Fruit fly (Drosophila melanogaster) whole organism, prepupa: ENCODE measurements around the gene CG17349.

Experiments
- CG10631 ChIP-seq: fragments of 200-800 bp; sonication (Bioruptor generic); optimal IDR thresholded peaks from 2 replicates; lab custom pipeline; 2016; ENCODE audit warnings: missing biosample characterization, missing genetic modification characterization
- CG10669 ChIP-seq: fragments of 200-800 bp; sonication (Bioruptor generic); optimal IDR thresholded peaks from 3 replicates; lab custom pipeline; 2018; ENCODE audit warnings: missing biosample characterization, mild to moderate bottlenecking, missing genetic modification characterization, moderate library complexity
- CG11762 ChIP-seq: fragments of 200-800 bp; sonication (Bioruptor generic); optimal IDR thresholded peaks from 3 replicates; lab custom pipeline; 2016; ENCODE audit warnings: missing biosample characterization, missing genetic modification characterization; ENCODE audit not compliant: insufficient read depth
- CG11902 ChIP-seq: fragments of 200-800 bp; sonication (Bioruptor generic); optimal IDR thresholded peaks from 3 replicates; lab custom pipeline; 2016; ENCODE audit warnings: missing biosample characterization, missing genetic modification characterization
- CG15336 ChIP-seq: fragments of 200-800 bp; sonication (Bioruptor generic); IDR thresholded peaks from 2 replicates; pipeline ENCODE4 v1.3.6; 2022; ENCODE audit warnings: missing biosample characterization, missing genetic modification characterization
- CG16779 ChIP-seq: fragments of 200-800 bp; sonication (Bioruptor generic); optimal IDR thresholded peaks from 3 replicates; lab custom pipeline; 2017; ENCODE audit warnings: missing biosample characterization, mild to moderate bottlenecking, missing genetic modification characterization
- CG32006 ChIP-seq: fragments of 200-800 bp; sonication (Bioruptor generic); optimal IDR thresholded peaks from 3 replicates; lab custom pipeline; 2017; ENCODE audit warnings: missing biosample characterization, mild to moderate bottlenecking, missing genetic modification characterization
- CG4318 ChIP-seq: fragments of 200-800 bp; sonication (Bioruptor generic); optimal IDR thresholded peaks from 3 replicates; lab custom pipeline; 2017; ENCODE audit warnings: missing biosample characterization, mild to moderate bottlenecking, missing genetic modification characterization
- CG6276 ChIP-seq: fragments of 200-800 bp; sonication (Bioruptor generic); optimal IDR thresholded peaks from 2 replicates; lab custom pipeline; 2017; ENCODE audit warnings: missing biosample characterization, mild to moderate bottlenecking, missing genetic modification characterization
- CG6808 ChIP-seq: fragments of 200-800 bp; sonication (Bioruptor generic); optimal IDR thresholded peaks from 3 replicates; lab custom pipeline; 2017; ENCODE audit warnings: missing biosample characterization, missing genetic modification characterization, mild to moderate bottlenecking, moderate library complexity, missing genetic modification reagents
- CG8119 ChIP-seq: fragments of 200-800 bp; sonication (Bioruptor generic); IDR thresholded peaks from 3 replicates; pipeline ENCODE4 v1.3.6; 2022; ENCODE audit warnings: missing biosample characterization, missing genetic modification characterization
- CG9139 ChIP-seq: fragments of 200-800 bp; sonication (Bioruptor generic); optimal IDR thresholded peaks from 3 replicates; lab custom pipeline; 2017; ENCODE audit warnings: missing biosample characterization, mild to moderate bottlenecking, missing genetic modification characterization
- Eip75B ChIP-seq: fragments of 200-800 bp; sonication (Bioruptor generic); optimal IDR thresholded peaks from 3 replicates; lab custom pipeline; 2016; ENCODE audit warnings: missing biosample characterization, missing genetic modification characterization
- Eip78C ChIP-seq: fragments of 200-800 bp; sonication (Bioruptor generic); peaks from one replicate; lab custom pipeline; 2016; ENCODE audit warnings: missing biosample characterization, missing genetic modification characterization
- Eip93F ChIP-seq: fragments of 200-800 bp; sonication (Bioruptor generic); optimal IDR thresholded peaks from 2 replicates; lab custom pipeline; 2016; ENCODE audit warnings: missing biosample characterization, mild to moderate bottlenecking, missing genetic modification characterization
- Ets21C ChIP-seq: fragments of 200-800 bp; sonication (Bioruptor generic); optimal IDR thresholded peaks from 3 replicates; lab custom pipeline; 2016; ENCODE audit warnings: missing biosample characterization, missing genetic modification characterization
- Gug ChIP-seq: fragments of 200-800 bp; sonication (Bioruptor generic); IDR thresholded peaks from 2 replicates; pipeline ENCODE4 v1.3.6; 2022; ENCODE audit warnings: missing biosample characterization, missing genetic modification characterization
- Lpt ChIP-seq: fragments of 200-800 bp; sonication (Bioruptor generic); optimal IDR thresholded peaks from 3 replicates; lab custom pipeline; 2016; ENCODE audit warnings: missing biosample characterization, missing genetic modification characterization
- Met ChIP-seq: fragments of 200-800 bp; sonication (Bioruptor generic); optimal IDR thresholded peaks from 3 replicates; lab custom pipeline; 2016; ENCODE audit warnings: missing biosample characterization, missing genetic modification characterization
- OdsH ChIP-seq: fragments of 200-800 bp; sonication (Bioruptor generic); optimal IDR thresholded peaks from 3 replicates; lab custom pipeline; 2016; ENCODE audit warnings: missing biosample characterization, missing genetic modification characterization
- Smox ChIP-seq: fragments of 200-800 bp; sonication (Bioruptor generic); optimal IDR thresholded peaks from 3 replicates; lab custom pipeline; 2016; ENCODE audit warnings: missing biosample characterization, missing genetic modification characterization
- Sox14 ChIP-seq: fragments of 200-800 bp; sonication (Bioruptor generic); optimal IDR thresholded peaks from 3 replicates; lab custom pipeline; 2016; ENCODE audit warnings: missing biosample characterization, missing genetic modification characterization
- dsx ChIP-seq: fragments of 200-800 bp; optimal IDR thresholded peaks from 3 replicates; lab custom pipeline; 2019; ENCODE audit warnings: missing biosample characterization, mild to moderate bottlenecking, missing genetic modification characterization, moderate library complexity; ENCODE audit not compliant: poor library complexity, severe bottlenecking
- esn ChIP-seq: fragments of 200-800 bp; sonication (Bioruptor generic); optimal IDR thresholded peaks from 2 replicates; lab custom pipeline; 2016; ENCODE audit warnings: missing biosample characterization, mild to moderate bottlenecking, missing genetic modification characterization, moderate library complexity
- fd59A ChIP-seq: fragments of 200-800 bp; sonication (Bioruptor generic); optimal IDR thresholded peaks from 2 replicates; lab custom pipeline; 2017; ENCODE audit warnings: missing biosample characterization, mild to moderate bottlenecking, missing genetic modification characterization, missing genetic modification reagents
- fkh ChIP-seq: fragments of 200-800 bp; sonication (Bioruptor generic); optimal IDR thresholded peaks from 3 replicates; lab custom pipeline; 2017; ENCODE audit warnings: missing biosample characterization, mild to moderate bottlenecking, missing genetic modification characterization, moderate library complexity
- lz ChIP-seq: fragments of 200-800 bp; sonication (Bioruptor generic); optimal IDR thresholded peaks from 3 replicates; lab custom pipeline; 2016; ENCODE audit warnings: missing biosample characterization, missing genetic modification characterization
- net ChIP-seq: fragments of 200-800 bp; sonication (Bioruptor generic); optimal IDR thresholded peaks from 3 replicates; lab custom pipeline; 2016; ENCODE audit warnings: missing biosample characterization, missing genetic modification characterization
- pdm3 ChIP-seq: fragments of 200-800 bp; sonication (Bioruptor generic); optimal IDR thresholded peaks from 3 replicates; lab custom pipeline; 2016; ENCODE audit warnings: missing biosample characterization, missing genetic modification characterization
- salr ChIP-seq, 2 experiments: fragments of 200-800 bp; sonication (Bioruptor generic); optimal IDR thresholded peaks; 3 replicates each; lab custom pipeline; 2016 to 2018; ENCODE audit warnings: missing biosample characterization in 2 of 2, missing genetic modification characterization in 2 of 2, mild to moderate bottlenecking in 1 of 2
- spab ChIP-seq: fragments of 200-800 bp; sonication (Bioruptor generic); optimal IDR thresholded peaks from 2 replicates; lab custom pipeline; 2017; ENCODE audit warnings: missing biosample characterization, mild to moderate bottlenecking, missing genetic modification characterization, missing genetic modification reagents
- svp ChIP-seq: fragments of 200-800 bp; sonication (Bioruptor generic); peaks from one replicate; lab custom pipeline; 2016; ENCODE audit warnings: missing biosample characterization, missing genetic modification characterization
- topi ChIP-seq: fragments of 200-800 bp; sonication (Bioruptor generic); optimal IDR thresholded peaks from 3 replicates; lab custom pipeline; 2016; ENCODE audit warnings: missing biosample characterization, missing genetic modification characterization
- vri ChIP-seq: fragments of 200-800 bp; sonication (Bioruptor generic); optimal IDR thresholded peaks from 3 replicates; lab custom pipeline; 2016; ENCODE audit warnings: missing biosample characterization, mild to moderate bottlenecking, missing genetic modification characterization

Gene CG17349

DNA sequence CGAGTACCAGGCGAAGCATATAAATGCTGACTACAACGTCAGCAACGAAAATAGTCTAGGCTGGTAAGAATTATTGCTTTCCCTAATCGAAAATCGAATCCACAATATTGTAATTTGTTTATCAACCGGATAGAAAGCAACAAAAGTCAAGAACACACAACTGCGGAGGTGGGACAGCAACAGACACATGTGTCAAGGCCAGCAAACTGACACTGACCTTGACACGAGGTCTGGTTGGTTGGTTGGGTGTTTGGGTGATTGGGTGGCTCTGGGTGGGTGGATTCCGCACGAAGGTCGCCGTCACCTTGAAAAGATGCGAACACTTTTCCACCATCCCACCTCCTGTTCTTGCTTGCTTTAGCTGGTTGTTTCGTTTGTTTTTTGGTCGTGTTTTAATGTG is 32.4 kb downstream of the CG17349 start:
- TF ChIP-seq Eip78C (GFP tag; lab: Kevin White, UChicago) (no peak), lz (no peak), net (GFP tag; lab: Kevin White, UChicago) (no peak), svp (no peak), dsx (no peak), Met (GFP tag; lab: Kevin White, UChicago) (no peak), Eip75B (no peak), CG10631 (GFP tag; lab: Kevin White, UChicago) (no peak), Gug (no peak)

DNA sequence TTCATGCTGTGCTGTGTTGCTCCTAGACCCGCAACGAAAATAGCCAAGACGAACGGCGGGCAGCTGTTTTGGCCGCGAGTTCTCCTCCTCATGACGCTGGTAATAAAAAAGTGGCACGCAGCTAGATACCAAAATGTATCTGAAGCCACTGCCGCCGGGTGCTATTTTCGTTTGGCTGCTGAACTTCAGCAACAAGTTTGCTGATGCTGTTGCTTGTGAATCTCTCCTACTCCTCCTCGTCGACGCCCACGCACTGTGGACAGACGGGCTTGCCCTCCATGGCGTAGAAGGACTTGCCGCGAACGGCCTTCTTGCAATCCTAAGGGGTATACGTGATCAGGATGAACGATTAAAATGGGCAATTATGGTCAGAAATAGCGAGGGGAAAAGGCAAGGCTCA is 33.2 kb downstream of the CG17349 start:
- TF ChIP-seq vri (GFP tag; lab: Kevin White, UChicago) (no peak), Ets21C (GFP tag; lab: Kevin White, UChicago) (no peak), CG32006 (GFP tag; lab: Kevin White, UChicago) (no peak), topi (GFP tag; lab: Kevin White, UChicago) (no peak), CG10631 (GFP tag; lab: Kevin White, UChicago) (no peak), CG6276 (GFP tag; lab: Kevin White, UChicago) (no peak), Met (GFP tag; lab: Kevin White, UChicago) (no peak), CG11902 (GFP tag; lab: Kevin White, UChicago) (no peak), Gug (no peak), Eip93F (no peak)

- TF ChIP-seq fkh (GFP tag; lab: Kevin White, UChicago): no peak
- TF ChIP-seq CG10669: no peak
- TF ChIP-seq OdsH (GFP tag; lab: Kevin White, UChicago): no peak
- no peak for TF ChIP-seq Eip93F
- TF ChIP-seq pdm3: no peak
- no peak for TF ChIP-seq Sox14 (GFP tag; lab: Kevin White, UChicago)
- TF ChIP-seq salr (GFP tag; optimal IDR thresholded peaks at IDR 0.05; lab: Kevin White, UChicago): no peak
- TF ChIP-seq CG11762 (GFP tag; lab: Kevin White, UChicago): no peak
- TF ChIP-seq CG4318 (GFP tag; lab: Kevin White, UChicago): no peak
- no peak for TF ChIP-seq CG32006 (GFP tag; lab: Kevin White, UChicago)
- no peak for TF ChIP-seq CG6808 (GFP tag; lab: Kevin White, UChicago)
- TF ChIP-seq Lpt: no peak
- no peak for TF ChIP-seq CG8119
- TF ChIP-seq fd59A: no peak
- TF ChIP-seq spab (GFP tag; lab: Kevin White, UChicago): no peak
These were observed 34.6 kb downstream of the CG17349 start for dm6 chr2L:19404804-19405203.

- TF ChIP-seq fkh (GFP tag; lab: Kevin White, UChicago): no peak
- no peak for TF ChIP-seq esn (GFP tag; lab: Kevin White, UChicago)
These were observed 35.6 kb downstream of the CG17349 start for dm6 chr2L:19405685-19406357.

DNA sequence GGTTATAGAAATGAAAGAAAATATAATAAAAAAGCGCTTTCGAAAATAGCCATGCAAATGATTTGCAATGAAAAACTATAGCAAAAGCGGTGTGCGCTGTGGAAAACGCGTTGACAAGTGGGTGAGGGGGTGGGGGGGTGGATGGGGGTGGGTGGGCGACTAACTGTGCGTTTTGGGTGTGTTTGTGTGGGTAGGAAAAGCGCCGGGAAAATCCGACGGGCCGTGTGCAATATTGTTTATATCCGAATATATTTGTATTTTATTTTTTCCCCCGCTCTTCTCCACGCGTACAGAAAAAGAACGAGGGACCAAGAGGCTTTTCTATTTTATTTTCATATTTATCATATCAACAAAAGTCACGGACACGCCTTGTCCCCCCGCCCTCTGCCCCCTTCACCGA is 36.2 kb downstream of the CG17349 start:
- no peak for TF ChIP-seq CG10669
- TF ChIP-seq Eip93F: no peak
- no peak for TF ChIP-seq CG16779 (tag; lab: Kevin White, UChicago)
- TF ChIP-seq CG11902 (GFP tag; lab: Kevin White, UChicago): no peak
- TF ChIP-seq vri (GFP tag; lab: Kevin White, UChicago): no peak
- TF ChIP-seq Smox (GFP tag; lab: Kevin White, UChicago): no peak
- no peak for TF ChIP-seq spab (GFP tag; lab: Kevin White, UChicago)
- TF ChIP-seq fd59A: no peak
- no peak for TF ChIP-seq CG9139
- no peak for TF ChIP-seq CG15336 (GFP tag; lab: Robert Waterston, UW)
